Fruit fly (Drosophila melanogaster) whole organism, embryonic: ENCODE data around the gene Cyp313a4.

Experiments used
- Awh ChIP-seq: fragments of 200-800 bp; sonication (Bioruptor generic); IDR thresholded peaks from 2 replicates; pipeline ENCODE4, ENCODE4 v1.3.6; 2022; ENCODE audit warnings: missing biosample characterization, missing genetic modification characterization
- CG11247 ChIP-seq: fragments of 200-800 bp; sonication (Bioruptor generic); IDR thresholded peaks from 2 replicates; pipeline ENCODE4 v1.3.6; 2022; ENCODE audit warnings: missing biosample characterization, missing genetic modification characterization
- CG3281 ChIP-seq: fragments of 200-800 bp; sonication (Bioruptor generic); optimal IDR thresholded peaks from 3 replicates; lab custom pipeline; 2017; ENCODE audit warnings: missing biosample characterization, mild to moderate bottlenecking, missing genetic modification characterization
- CG7372 ChIP-seq: fragments of 200-800 bp; sonication (Bioruptor generic); IDR thresholded peaks from 2 replicates; pipeline ENCODE4 v1.3.6; 2022; ENCODE audit warnings: missing biosample characterization, missing genetic modification characterization
- Fer3 ChIP-seq: fragments of 200-800 bp; sonication (Bioruptor generic); optimal IDR thresholded peaks from 2 replicates; lab custom pipeline; 2018; ENCODE audit warnings: missing biosample characterization, mild to moderate bottlenecking, missing genetic modification characterization, moderate library complexity
- cg ChIP-seq: fragments of 200-800 bp; sonication (Bioruptor generic); optimal IDR thresholded peaks from 3 replicates; lab custom pipeline; 2019; ENCODE audit warnings: missing biosample characterization, mild to moderate bottlenecking, missing genetic modification characterization, moderate library complexity

DNA sequence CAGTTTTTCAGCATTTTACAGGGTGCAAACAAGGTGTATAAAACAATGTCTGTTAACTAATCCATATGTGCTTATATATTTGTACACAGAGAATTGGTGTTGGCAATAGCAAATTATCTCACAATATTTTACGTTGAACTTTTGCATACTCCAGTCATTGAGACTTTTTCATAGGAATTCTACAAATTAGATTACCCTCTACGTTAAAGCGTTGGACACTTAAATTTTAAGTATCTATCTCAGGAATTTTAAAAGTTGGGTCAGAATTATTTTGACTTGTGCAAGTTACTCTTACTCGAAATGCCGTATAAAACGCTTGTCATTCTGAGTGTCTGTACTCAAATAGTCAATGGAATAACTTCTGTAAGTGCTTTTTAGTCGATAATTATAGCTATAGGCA lies 48.1 kb downstream of the Cyp313a4 start, which contains the start of gene CG18530:
- TF ChIP-seq Awh (GFP tag; lab: Robert Waterston, UW) (no peak), CG3281 (GFP tag; lab: Kevin White, UChicago) (no peak), Fer3 (tag; lab: Kevin White, UChicago) (no peak), CG11247 (GFP tag; lab: Robert Waterston, UW) (no peak), CG7372 (GFP tag; lab: Robert Waterston, UW) (no peak), cg (GFP tag; lab: Kevin White, UChicago) (no peak)
